Fruit fly (Drosophila melanogaster): ENCODE results near the gene CheA87a.

Gene CheA87a

dm6 chr3R:13397535-13397934, 28.1 kb downstream of the CheA87a start, which contains the start of gene CG14377:
Gene CG14377 (plus strand): TSS chr3R:13397835.
- no peak for TF ChIP-seq CG9705 (GFP tag; optimal IDR thresholded peaks at IDR 0.05)
- no peak for TF ChIP-seq Myc (optimal IDR thresholded peaks at IDR 0.05)
- no peak for TF ChIP-seq tai (GFP tag; optimal IDR thresholded peaks at IDR 0.05)
- no peak for TF ChIP-seq psq (GFP tag; optimal IDR thresholded peaks at IDR 0.05)
- TF ChIP-seq Hr78 (GFP tag; optimal IDR thresholded peaks at IDR 0.05), result no peak
- no peak for TF ChIP-seq lola (GFP tag; optimal IDR thresholded peaks at IDR 0.05)
- no peak for TF ChIP-seq Mio (GFP tag; optimal IDR thresholded peaks at IDR 0.05)
- TF ChIP-seq HLH106 (tag; optimal IDR thresholded peaks at IDR 0.05), result no peak
- TF ChIP-seq brk (GFP tag; optimal IDR thresholded peaks at IDR 0.05), result no peak
- TF ChIP-seq CrebA (GFP tag; optimal IDR thresholded peaks at IDR 0.05; ENCODE audit: borderline replicate concordance), result no peak
- no peak for TF ChIP-seq GATAd (GFP tag; optimal IDR thresholded peaks at IDR 0.05)

dm6 chr3R:13400902-13401721, 31.7 kb downstream of the CheA87a start:
- TF ChIP-seq Mio (GFP tag; optimal IDR thresholded peaks at IDR 0.05) (peak; percentile 24), brk (GFP tag; optimal IDR thresholded peaks at IDR 0.05) (peak; percentile 80), rgr (GFP tag; optimal IDR thresholded peaks at IDR 0.05) (peak; percentile 93), Hr78 (GFP tag; optimal IDR thresholded peaks at IDR 0.05) (no peak), dsf (GFP tag; optimal IDR thresholded peaks at IDR 0.05; ENCODE audit: borderline replicate concordance) (peak; percentile 73), CG32264 (GFP tag; optimal IDR thresholded peaks at IDR 0.05) (peak; percentile 76), Rel (GFP tag; optimal IDR thresholded peaks at IDR 0.05) (peak; percentile 31), Rel (tag; optimal IDR thresholded peaks at IDR 0.05) (peak; percentile 65), br (GFP tag; optimal IDR thresholded peaks at IDR 0.05) (peak; percentile 95), CG9705 (GFP tag; optimal IDR thresholded peaks at IDR 0.05) (peak; percentile 81), Dfd (GFP tag; optimal IDR thresholded peaks at IDR 0.05) (no peak), Jra (GFP tag; optimal IDR thresholded peaks at IDR 0.05) (peak; percentile 85), dl (GFP tag; optimal IDR thresholded peaks at IDR 0.05; ENCODE audit: insufficient read depth in 1 of 2, partially characterized antibody in 2 of 2) (no peak), HLH106 (tag; optimal IDR thresholded peaks at IDR 0.05) (peak; percentile 93), dmrt93B (GFP tag; optimal IDR thresholded peaks at IDR 0.05) (peak; percentile 81), Sp1 (GFP tag; optimal IDR thresholded peaks at IDR 0.05) (peak; percentile 95), woc (GFP tag; optimal IDR thresholded peaks at IDR 0.05) (peak; percentile 92), Hnf4 (GFP tag; optimal IDR thresholded peaks at IDR 0.05) (peak; percentile 91), usp (GFP tag; optimal IDR thresholded peaks at IDR 0.05) (no peak), CrebA (GFP tag; optimal IDR thresholded peaks at IDR 0.05; ENCODE audit: borderline replicate concordance) (peak; percentile 27), N (GFP tag; optimal IDR thresholded peaks at IDR 0.05) (no peak), foxo (GFP tag; optimal IDR thresholded peaks at IDR 0.05) (peak; percentile 68 to 94), jim (GFP tag; optimal IDR thresholded peaks at IDR 0.05) (no peak), h (GFP tag; optimal IDR thresholded peaks at IDR 0.05) (peak; percentile 94), Vsx2 (GFP tag; optimal IDR thresholded peaks at IDR 0.05; ENCODE audit: partially characterized antibody) (peak; percentile 47), tai (GFP tag; optimal IDR thresholded peaks at IDR 0.05) (peak; percentile 76), Myc (optimal IDR thresholded peaks at IDR 0.05) (no peak), lola (GFP tag; optimal IDR thresholded peaks at IDR 0.05) (no peak), Dif (GFP tag; optimal IDR thresholded peaks at IDR 0.05; ENCODE audit: partially characterized antibody) (peak; percentile 59), psq (GFP tag; optimal IDR thresholded peaks at IDR 0.05) (peak; percentile 90), sage (GFP tag; optimal IDR thresholded peaks at IDR 0.05) (peak; percentile 86), pan (optimal IDR thresholded peaks at IDR 0.05) (no peak), OdsH (GFP tag; optimal IDR thresholded peaks at IDR 0.05) (peak; percentile 95), fru (GFP tag; optimal IDR thresholded peaks at IDR 0.05) (peak; percentile 95), GATAd (GFP tag; optimal IDR thresholded peaks at IDR 0.05) (no peak), Abd-B (GFP tag; optimal IDR thresholded peaks at IDR 0.05) (no peak), Hr83 (GFP tag; optimal IDR thresholded peaks at IDR 0.05; ENCODE audit: poor library complexity, severe bottlenecking) (no peak), sv (GFP tag; optimal IDR thresholded peaks at IDR 0.05) (peak; percentile 85), ey (GFP tag; optimal IDR thresholded peaks at IDR 0.05) (peak; percentile 94)

Measured in whole organism, wandering third instar larva.